Worm (Caenorhabditis elegans) whole organism, young adult: ENCODE data around the gene F46G10.4.

Source experiments
- B0035.1 ChIP-seq: sonication (generic microtip); optimal IDR thresholded peaks from 2 replicates; lab custom pipeline; 2016; ENCODE audit warnings: missing genetic modification characterization, mild to moderate bottlenecking, missing compliant biosample characterization, missing genotype, missing genetic modification reagents
- B0336.3 ChIP-seq: fragments of 200-800 bp; sonication (Bioruptor generic); IDR thresholded peaks from 2 replicates; pipeline ENCODE4 v1.3.6; 2022; ENCODE audit warnings: missing genetic modification characterization, missing compliant biosample characterization
- C06A6.2 ChIP-seq: fragments of 200-800 bp; sonication (Bioruptor generic); conservative IDR thresholded peaks from 2 replicates; pipeline ENCODE4 v1.3.6; 2022; ENCODE audit warnings: missing genetic modification characterization, missing compliant biosample characterization
- D2030.7 ChIP-seq: fragments of 200-800 bp; sonication (Bioruptor generic); IDR thresholded peaks from 2 replicates; pipeline ENCODE4 v1.3.6; 2022; ENCODE audit warnings: missing genetic modification reagents, missing genetic modification characterization, missing compliant biosample characterization
- F23B12.7 ChIP-seq: sonication (generic microtip); optimal IDR thresholded peaks from 2 replicates; lab custom pipeline; 2017; ENCODE audit warnings: missing genetic modification characterization, mild to moderate bottlenecking, missing compliant biosample characterization, antibody characterized with exemption, moderate library complexity; ENCODE audit not compliant: insufficient read depth
- F37B4.10 ChIP-seq: fragments of 200-800 bp; sonication (Bioruptor generic); IDR thresholded peaks from 2 replicates; pipeline ENCODE4 v1.3.6; 2022; ENCODE audit warnings: missing genetic modification characterization, missing compliant biosample characterization
- F52B5.7 ChIP-seq: sonication (generic microtip); optimal IDR thresholded peaks from 2 replicates; lab custom pipeline; 2016; ENCODE audit warnings: mild to moderate bottlenecking, missing genetic modification characterization, missing compliant biosample characterization
- F55B11.4 ChIP-seq: sonication (generic microtip); optimal IDR thresholded peaks from 2 replicates; lab custom pipeline; 2016; ENCODE audit warnings: missing compliant biosample characterization, missing genetic modification characterization, borderline replicate concordance; ENCODE audit not compliant: insufficient read depth
- K11D2.4 ChIP-seq: fragments of 200-800 bp; sonication (Bioruptor generic); IDR thresholded peaks from 2 replicates; pipeline ENCODE4 v1.3.6; 2022; ENCODE audit warnings: missing genetic modification reagents, missing genetic modification characterization, missing compliant biosample characterization
- Y53G8AR.9 ChIP-seq: fragments of 200-800 bp; sonication (Bioruptor generic); conservative IDR thresholded peaks from 2 replicates; pipeline ENCODE4 v1.3.6; 2022; ENCODE audit warnings: missing genetic modification reagents, missing genetic modification characterization, missing compliant biosample characterization
- Y56A3A.18 ChIP-seq: fragments of 200-800 bp; sonication (Bioruptor generic); IDR thresholded peaks from 2 replicates; pipeline ENCODE4 v1.3.6; 2022; ENCODE audit warnings: missing genetic modification reagents, missing genetic modification characterization, missing compliant biosample characterization
- ZK185.1 ChIP-seq: sonication (generic microtip); optimal IDR thresholded peaks from 2 replicates; lab custom pipeline; 2016; ENCODE audit warnings: mild to moderate bottlenecking, missing genetic modification characterization, missing compliant biosample characterization; ENCODE audit not compliant: poor library complexity, severe bottlenecking
- ama-1 ChIP-seq, 3 experiments: fragments of 150-350 bp in 1 of 3; sonication (generic microtip) in 2 of 3; optimal IDR thresholded peaks; 2 replicates each; lab custom pipeline; 2014 to 2018; ENCODE audit warnings: missing biosample characterization in 2 of 3, missing genetic modification characterization in 2 of 3, missing genetic modification reagents in 2 of 3
- athp-1 ChIP-seq: sonication (generic microtip); optimal IDR thresholded peaks from 2 replicates; lab custom pipeline; 2017; ENCODE audit warnings: mild to moderate bottlenecking, missing genetic modification characterization, missing compliant biosample characterization
- attf-3 ChIP-seq: fragments of 200-800 bp; sonication (Bioruptor generic); conservative IDR thresholded peaks from 2 replicates; pipeline ENCODE4 v1.3.6; 2022; ENCODE audit warnings: missing genetic modification reagents, missing genetic modification characterization, missing compliant biosample characterization
- cebp-1 ChIP-seq, 2 experiments: fragments of 200-800 bp in 1 of 2; sonication (Bioruptor generic) in 1 of 2; sonication (generic microtip) in 1 of 2; IDR thresholded peaks in 1 of 2; optimal IDR thresholded peaks in 1 of 2; 2 replicates each; pipeline versions ENCODE4 v1.3.6 to Lab custom; 2017 to 2022; ENCODE audit warnings: missing compliant biosample characterization in 2 of 2, missing genetic modification characterization in 2 of 2, mild to moderate bottlenecking in 1 of 2, missing genetic modification reagents in 1 of 2, moderate library complexity in 1 of 2
- ceh-100 ChIP-seq: fragments of 200-800 bp; sonication (Bioruptor generic); IDR thresholded peaks from 2 replicates; pipeline ENCODE4 v1.3.6; 2022; ENCODE audit warnings: missing genetic modification reagents, missing genetic modification characterization, missing compliant biosample characterization
- chd-7 ChIP-seq: sonication (generic microtip); optimal IDR thresholded peaks from 2 replicates; lab custom pipeline; 2016; ENCODE audit warnings: mild to moderate bottlenecking, missing genetic modification characterization, moderate library complexity, missing compliant biosample characterization
- die-1 ChIP-seq: sonication (generic microtip); optimal IDR thresholded peaks from 2 replicates; lab custom pipeline; 2016; ENCODE audit warnings: missing genotype, mild to moderate bottlenecking, missing genetic modification characterization, missing compliant biosample characterization
- dpl-1 ChIP-seq: fragments of 150-350 bp; optimal IDR thresholded peaks from 2 replicates; lab custom pipeline; 2014; ENCODE audit warnings: missing biosample characterization, missing genetic modification reagents, missing genetic modification characterization
- efl-1 ChIP-seq: fragments of 150-350 bp; optimal IDR thresholded peaks from 2 replicates; lab custom pipeline; 2014; ENCODE audit warnings: missing biosample characterization, missing genetic modification reagents, missing genetic modification characterization
- ets-4 ChIP-seq: fragments of 200-800 bp; sonication (Bioruptor generic); optimal IDR thresholded peaks from 2 replicates; lab custom pipeline; 2018; ENCODE audit warnings: mild to moderate bottlenecking, missing genetic modification characterization, missing compliant biosample characterization
- hsf-1 ChIP-seq: fragments of 200-800 bp; sonication (Bioruptor generic); IDR thresholded peaks from 2 replicates; pipeline ENCODE4 v1.3.6; 2022; ENCODE audit warnings: missing genetic modification reagents, missing genetic modification characterization, missing compliant biosample characterization
- let-607 ChIP-seq, 2 experiments: fragments of 200-800 bp in 1 of 2; sonication (Bioruptor generic) in 1 of 2; sonication (generic microtip) in 1 of 2; optimal IDR thresholded peaks; 2 replicates each; lab custom pipeline; 2016 to 2018; ENCODE audit warnings: mild to moderate bottlenecking in 2 of 2, missing compliant biosample characterization in 2 of 2, missing genetic modification characterization in 2 of 2, moderate library complexity in 2 of 2, missing genotype in 1 of 2
- lin-35 ChIP-seq, 3 experiments: fragments of 150-350 bp in 2 of 3; sonication (generic microtip) in 1 of 3; optimal IDR thresholded peaks; 2 replicates each; lab custom pipeline; 2014 to 2018; ENCODE audit warnings: missing biosample characterization in 3 of 3, missing genetic modification characterization in 3 of 3, missing genetic modification reagents in 3 of 3
- lsy-27 ChIP-seq: sonication (generic microtip); optimal IDR thresholded peaks from 2 replicates; lab custom pipeline; 2017; ENCODE audit warnings: missing genetic modification characterization, mild to moderate bottlenecking, missing compliant biosample characterization, antibody characterized with exemption, missing genotype, borderline replicate concordance; ENCODE audit not compliant: insufficient read depth
- madf-10 ChIP-seq: sonication (generic microtip); optimal IDR thresholded peaks from 2 replicates; lab custom pipeline; 2016; ENCODE audit warnings: mild to moderate bottlenecking, missing genetic modification characterization, missing compliant biosample characterization
- madf-3 ChIP-seq: fragments of 200-800 bp; sonication (Bioruptor generic); IDR thresholded peaks from 2 replicates; pipeline ENCODE4 v1.3.6; 2022; ENCODE audit warnings: missing genetic modification reagents, missing genetic modification characterization, missing compliant biosample characterization
- madf-6 ChIP-seq: fragments of 200-800 bp; sonication (Bioruptor generic); IDR thresholded peaks from 2 replicates; pipeline ENCODE4 v1.3.6; 2022; ENCODE audit warnings: missing genetic modification reagents, missing genetic modification characterization, missing compliant biosample characterization
- nhr-179 ChIP-seq: sonication (generic microtip); optimal IDR thresholded peaks from 2 replicates; lab custom pipeline; 2016; ENCODE audit warnings: mild to moderate bottlenecking, missing genetic modification characterization, missing compliant biosample characterization
- nhr-27 ChIP-seq: fragments of 200-800 bp; sonication (Bioruptor generic); optimal IDR thresholded peaks from 2 replicates; lab custom pipeline; 2018; ENCODE audit warnings: mild to moderate bottlenecking, missing genetic modification characterization, moderate library complexity, missing compliant biosample characterization
- nhr-80 ChIP-seq: sonication (generic microtip); optimal IDR thresholded peaks from 2 replicates; lab custom pipeline; 2016; ENCODE audit warnings: missing genetic modification characterization, missing compliant biosample characterization
- rcor-1 ChIP-seq: fragments of 200-800 bp; sonication (Bioruptor generic); IDR thresholded peaks from 2 replicates; pipeline ENCODE4 v1.3.6; 2022; ENCODE audit warnings: missing genetic modification reagents, missing genetic modification characterization, missing compliant biosample characterization
- rec-8 ChIP-seq, 2 experiments: sonication (generic microtip); optimal IDR thresholded peaks; 2 replicates each; lab custom pipeline; 2016; ENCODE audit warnings: mild to moderate bottlenecking in 2 of 2, missing genetic modification characterization in 2 of 2, missing genetic modification reagents in 2 of 2, missing genotype in 2 of 2, missing biosample characterization in 1 of 2, missing compliant biosample characterization in 1 of 2, moderate library complexity in 1 of 2
- repo-1 ChIP-seq: sonication (generic microtip); optimal IDR thresholded peaks from 2 replicates; lab custom pipeline; 2017; ENCODE audit warnings: mild to moderate bottlenecking, missing genetic modification characterization, missing compliant biosample characterization
- rpc-1 ChIP-seq, 2 experiments: fragments of 150-350 bp in 1 of 2; sonication (generic microtip) in 1 of 2; optimal IDR thresholded peaks; 2 replicates each; lab custom pipeline; 2014 to 2018; ENCODE audit warnings: missing biosample characterization in 1 of 2, missing genetic modification characterization in 1 of 2, missing genetic modification reagents in 1 of 2, missing genotype in 1 of 2
- snpc-1.1 ChIP-seq: sonication (generic microtip); optimal IDR thresholded peaks from 2 replicates; lab custom pipeline; 2017; ENCODE audit warnings: missing genetic modification characterization, mild to moderate bottlenecking, missing compliant biosample characterization, antibody characterized with exemption, moderate library complexity, missing genotype, missing genetic modification reagents; ENCODE audit not compliant: insufficient read depth
- somi-1 ChIP-seq: fragments of 200-800 bp; sonication (Bioruptor generic); optimal IDR thresholded peaks from 2 replicates; lab custom pipeline; 2018; ENCODE audit warnings: mild to moderate bottlenecking, missing genetic modification characterization, missing compliant biosample characterization
- tlf-1 ChIP-seq: fragments of 200-800 bp; sonication (Bioruptor generic); optimal IDR thresholded peaks from 2 replicates; lab custom pipeline; 2018; ENCODE audit warnings: mild to moderate bottlenecking, missing genetic modification characterization, missing compliant biosample characterization
- unc-130 ChIP-seq: sonication (generic microtip); optimal IDR thresholded peaks from 2 replicates; lab custom pipeline; 2016; ENCODE audit warnings: missing genetic modification reagents, missing genetic modification characterization, missing compliant biosample characterization
- zfh-2 ChIP-seq: fragments of 200-800 bp; sonication (Bioruptor generic); conservative IDR thresholded peaks from 2 replicates; pipeline ENCODE4 v1.3.6; 2022; ENCODE audit warnings: missing genetic modification reagents, missing genetic modification characterization, missing compliant biosample characterization
- ztf-22 ChIP-seq: fragments of 200-800 bp; sonication (Bioruptor generic); optimal IDR thresholded peaks from 2 replicates; lab custom pipeline; 2018; ENCODE audit warnings: mild to moderate bottlenecking, missing genetic modification characterization, moderate library complexity, missing compliant biosample characterization
- ztf-25 ChIP-seq: fragments of 200-800 bp; sonication (Bioruptor generic); IDR thresholded peaks from 2 replicates; pipeline ENCODE4 v1.3.6; 2022; ENCODE audit warnings: missing genetic modification reagents, missing genetic modification characterization, missing compliant biosample characterization

The F46G10.4 gene

DNA sequence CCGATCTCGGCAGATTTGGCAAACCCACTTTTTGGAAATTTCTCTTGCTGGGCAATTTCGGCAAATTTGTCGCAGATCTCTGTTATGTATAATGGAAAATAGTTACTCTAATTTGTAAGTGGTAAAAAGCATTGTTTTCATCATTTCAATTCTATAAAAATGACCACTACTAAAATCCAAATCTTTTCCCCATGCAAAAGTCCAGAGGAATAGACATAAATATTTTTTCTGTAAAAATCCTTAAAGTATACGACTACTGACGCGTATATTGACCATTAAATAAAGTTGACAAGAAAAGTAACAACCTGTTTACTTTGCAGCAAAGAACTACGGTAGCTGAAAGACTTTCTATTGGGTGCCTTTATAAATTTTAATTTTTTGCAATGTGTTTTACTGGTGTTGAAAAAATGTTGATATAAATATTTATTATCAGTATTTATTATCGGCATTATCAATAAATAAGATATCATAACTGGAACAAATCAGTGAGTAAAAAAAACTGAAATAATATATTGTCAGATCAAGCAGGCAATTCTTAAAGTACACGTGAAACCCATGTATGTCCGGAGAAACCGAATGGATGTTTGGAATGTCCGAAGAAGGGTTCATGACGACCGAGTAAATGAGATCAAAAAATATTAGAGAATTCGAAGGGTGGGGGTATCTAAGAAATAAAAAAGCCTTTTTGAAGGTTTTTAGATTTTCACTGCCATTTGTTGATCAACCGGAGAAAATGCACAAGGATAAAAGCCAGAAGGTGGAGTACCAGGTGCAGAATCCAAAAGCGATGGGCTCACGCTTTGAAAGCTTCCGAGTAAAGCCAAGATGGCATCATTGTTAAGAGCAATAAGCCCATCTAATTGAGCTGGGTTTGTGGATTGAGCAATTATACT is 15.6 kb downstream of the F46G10.4 start (continued):
- no peak for TF ChIP-seq ztf-25 (GFP tag; lab: Robert Waterston, UW)
- TF ChIP-seq F52B5.7 (tag; lab: Kevin White, UChicago), result no peak
- TF ChIP-seq D2030.7, result no peak
- TF ChIP-seq lsy-27 (tag; lab: Kevin White, UChicago), result no peak
- TF ChIP-seq K11D2.4 (GFP tag; lab: Robert Waterston, UW), result peak; percentile 54; the same call in 1 of the 2 replicates
- TF ChIP-seq attf-3 (GFP tag; lab: Robert Waterston, UW), result no peak
- no peak for TF ChIP-seq dpl-1
- peak; percentile 44 for TF ChIP-seq Y56A3A.18 (GFP tag; lab: Robert Waterston, UW)
- peak; percentile 34 for TF ChIP-seq nhr-27
- no peak for TF ChIP-seq ztf-22 (GFP tag; lab: Kevin White, UChicago)
- TF ChIP-seq madf-3 (GFP tag; lab: Robert Waterston, UW), result 0 out of 2 replicates have a peak, but pooled peaks have one; percentile 24
- TF ChIP-seq unc-130 (GFP tag; lab: Kevin White, UChicago), result no peak
- no peak for TF ChIP-seq ceh-100
- TF ChIP-seq B0336.3 (GFP tag; lab: Robert Waterston, UW), result no peak; the same call in 1 of the 2 replicates
- TF ChIP-seq chd-7, result peak; percentile 47
- peak in 2 of 3 experiments; percentile 21 to 80 for TF ChIP-seq lin-35 (GFP tag; optimal IDR thresholded peaks at IDR 0.05; lab: Kevin White, UChicago)
- TF ChIP-seq snpc-1.1, result no peak
- TF ChIP-seq B0035.1, result peak; percentile 19
- no peak for TF ChIP-seq efl-1 (GFP tag; lab: Kevin White, UChicago)
- TF ChIP-seq madf-6 (GFP tag; lab: Robert Waterston, UW), result peak; percentile 36; the same call in 1 of the 2 replicates
- TF ChIP-seq die-1, result peak; percentile 13
- TF ChIP-seq C06A6.2 (GFP tag; lab: Robert Waterston, UW), result 0 out of 2 replicates have a peak, but pooled peaks have one; percentile 11
- peak; percentile 7 for TF ChIP-seq athp-1 (tag; lab: Kevin White, UChicago)
- peak; percentile 94 for TF ChIP-seq ama-1 (optimal IDR thresholded peaks at IDR 0.05; lab: Kevin White, UChicago)
- no peak for TF ChIP-seq ama-1 (GFP tag; optimal IDR thresholded peaks at IDR 0.05; lab: Kevin White, UChicago)
- no peak for TF ChIP-seq cebp-1 (GFP tag; IDR thresholded peaks at IDR 0.05; lab: Robert Waterston, UW)
- TF ChIP-seq cebp-1 (tag; optimal IDR thresholded peaks at IDR 0.05; lab: Kevin White, UChicago), result peak; percentile 67
- TF ChIP-seq nhr-179 (tag; lab: Kevin White, UChicago), result no peak
- peak; percentile 45 for TF ChIP-seq ZK185.1
- peak; percentile 36; the same call in 1 of the 2 replicates for TF ChIP-seq hsf-1 (GFP tag; lab: Robert Waterston, UW)
- no peak for TF ChIP-seq ets-4

DNA sequence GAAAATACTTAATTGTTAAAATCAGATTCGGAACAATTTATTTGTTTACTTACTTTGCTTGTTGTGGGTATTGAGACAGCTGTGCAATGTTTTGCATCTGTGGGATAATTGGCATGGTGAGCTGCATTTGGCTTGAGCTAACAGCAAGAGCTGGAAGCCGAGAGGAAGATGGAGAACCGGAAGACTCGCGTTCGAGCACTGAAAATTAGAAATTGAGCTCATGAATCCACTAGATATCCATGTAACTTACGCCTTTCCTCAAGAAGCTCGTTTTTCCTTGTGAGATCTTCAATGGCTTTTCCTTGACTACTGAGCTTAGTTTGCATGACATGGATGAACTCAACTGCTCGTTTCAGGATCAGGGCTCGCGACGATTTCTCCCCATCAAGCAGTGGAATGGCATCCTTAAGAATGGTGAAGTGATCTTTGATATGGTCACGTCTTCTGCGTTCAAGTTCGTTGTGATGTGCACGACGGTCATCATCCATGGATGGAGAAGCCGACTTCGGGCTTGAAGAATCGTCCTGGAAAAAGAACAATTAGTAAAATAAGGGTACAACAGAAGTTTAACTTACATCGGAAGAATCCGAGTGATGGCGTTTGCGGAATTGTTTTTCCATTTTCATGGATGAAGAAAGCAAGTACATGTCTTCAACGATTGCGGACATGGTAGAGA is 16.4 kb downstream of the F46G10.4 start:
- TF ChIP-seq zfh-2 (GFP tag; lab: Robert Waterston, UW) (no peak), let-607 (tag; optimal IDR thresholded peaks at IDR 0.05; lab: Kevin White, UChicago) (no peak), Y53G8AR.9 (peak; percentile 22), rcor-1 (GFP tag; lab: Robert Waterston, UW) (no peak), F55B11.4 (tag; lab: Kevin White, UChicago) (no peak), rpc-1 (optimal IDR thresholded peaks at IDR 0.05; lab: Kevin White, UChicago) (no peak), rpc-1 (tag; optimal IDR thresholded peaks at IDR 0.05; lab: Kevin White, UChicago) (no peak), somi-1 (GFP tag; lab: Kevin White, UChicago) (no peak), repo-1 (tag; lab: Kevin White, UChicago) (peak; percentile 73), F37B4.10 (GFP tag; lab: Robert Waterston, UW) (no peak), nhr-80 (tag; lab: Kevin White, UChicago) (no peak), madf-10 (tag; lab: Kevin White, UChicago) (no peak), F23B12.7 (no peak), F52B5.7 (tag; lab: Kevin White, UChicago) (no peak), rec-8 (tag; optimal IDR thresholded peaks at IDR 0.05; lab: Kevin White, UChicago) (no peak), ama-1 (optimal IDR thresholded peaks at IDR 0.05; lab: Kevin White, UChicago) (peak; percentile 84), ama-1 (GFP tag; optimal IDR thresholded peaks at IDR 0.05; lab: Kevin White, UChicago) (no peak), tlf-1 (no peak)
